Fruit fly (Drosophila melanogaster) Kc167 (cell line): ENCODE measurements around the gene CG13114.

Source experiments
- h ChIP-seq: fragments of >200 bp; optimal IDR thresholded peaks from 3 replicates; lab custom pipeline; 2018; ENCODE audit warnings: missing external identifiers
- insv ChIP-seq: fragments of >200 bp; optimal IDR thresholded peaks from 3 replicates; lab custom pipeline; 2018; ENCODE audit warnings: missing external identifiers
- psq ChIP-seq: fragments of >200 bp; optimal IDR thresholded peaks from 2 replicates; lab custom pipeline; 2017; ENCODE audit warnings: missing external identifiers

DNA sequence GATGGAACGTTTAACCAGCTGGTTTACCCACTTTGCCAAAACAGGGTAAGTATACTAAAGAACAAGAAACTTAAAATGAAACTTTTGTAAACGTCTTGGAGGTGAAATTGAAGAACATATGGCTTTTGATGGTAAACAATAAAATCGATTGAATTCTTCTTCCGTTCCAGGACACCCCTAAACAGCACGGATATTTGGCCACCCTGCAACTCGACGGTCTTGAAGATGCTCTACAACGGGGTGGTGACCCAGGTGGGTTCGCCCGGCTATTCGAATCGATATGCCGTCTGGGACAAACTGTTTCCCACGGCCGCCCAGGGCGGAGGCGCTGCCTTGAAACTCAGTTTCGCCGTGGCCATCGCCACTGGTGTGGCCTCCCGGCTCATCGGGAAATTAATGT is 45.5 kb downstream of the CG13114 start:
- TF ChIP-seq psq (no peak), h (lab: Kevin White, UChicago) (no peak), insv (lab: Kevin White, UChicago) (no peak)
